Worm (Caenorhabditis elegans) whole organism, L2 larva: ENCODE results near the gene chil-18.

Source experiments
- ceh-82 ChIP-seq: fragments of 150-350 bp; optimal IDR thresholded peaks from 2 replicates; lab custom pipeline; 2014; ENCODE audit warnings: missing biosample characterization, missing genetic modification characterization
- elt-1 ChIP-seq: fragments of 150-350 bp; optimal IDR thresholded peaks from 2 replicates; lab custom pipeline; 2014; ENCODE audit warnings: missing biosample characterization, missing genetic modification characterization
- lin-13 ChIP-seq: fragments of 150-350 bp; optimal IDR thresholded peaks from 2 replicates; lab custom pipeline; 2014; ENCODE audit warnings: missing biosample characterization, missing genetic modification reagents, missing genetic modification characterization
- lin-39 ChIP-seq: fragments of 150-350 bp; optimal IDR thresholded peaks from 2 replicates; lab custom pipeline; 2014; ENCODE audit warnings: missing biosample characterization, missing genetic modification reagents, missing genetic modification characterization
- lsy-2 ChIP-seq, 2 experiments: fragments of 150-350 bp in 1 of 2; sonication (generic microtip) in 1 of 2; optimal IDR thresholded peaks; 2 replicates each; lab custom pipeline; 2014 to 2017; ENCODE audit warnings: missing biosample characterization in 2 of 2, missing genetic modification characterization in 2 of 2
- nhr-11 ChIP-seq: fragments of 150-350 bp; optimal IDR thresholded peaks from 2 replicates; lab custom pipeline; 2014; ENCODE audit warnings: missing biosample characterization, missing genetic modification characterization
- nhr-21 ChIP-seq: fragments of 150-350 bp; optimal IDR thresholded peaks from 2 replicates; lab custom pipeline; 2014; ENCODE audit warnings: missing biosample characterization, missing genetic modification characterization
- nhr-237 ChIP-seq: fragments of 150-350 bp; optimal IDR thresholded peaks from 2 replicates; lab custom pipeline; 2014; ENCODE audit warnings: missing biosample characterization, missing genetic modification characterization
- nhr-25 ChIP-seq: fragments of 150-350 bp; sonication (generic microtip); optimal IDR thresholded peaks from 3 replicates; lab custom pipeline; 2014; ENCODE audit warnings: missing biosample characterization, missing genetic modification characterization
- snpc-4 ChIP-seq: fragments of 150-350 bp; optimal IDR thresholded peaks from 2 replicates; lab custom pipeline; 2014; ENCODE audit warnings: missing biosample characterization, missing genetic modification characterization
- unc-55 ChIP-seq: fragments of 150-350 bp; sonication (generic microtip); optimal IDR thresholded peaks from 3 replicates; lab custom pipeline; 2014; ENCODE audit warnings: missing biosample characterization, missing genetic modification reagents, missing genetic modification characterization
- zag-1 ChIP-seq: fragments of 150-350 bp; optimal IDR thresholded peaks from 2 replicates; lab custom pipeline; 2014; ENCODE audit warnings: missing biosample characterization, missing genetic modification characterization
- ztf-4 ChIP-seq: fragments of 150-350 bp; optimal IDR thresholded peaks from 2 replicates; lab custom pipeline; 2014; ENCODE audit warnings: missing biosample characterization, missing genetic modification characterization

- TF ChIP-seq snpc-4 (tag; lab: Kevin White, UChicago) (no peak), lin-13 (GFP tag; lab: Kevin White, UChicago) (no peak), zag-1 (tag; lab: Kevin White, UChicago) (no peak), ztf-4 (no peak), nhr-237 (no peak), ceh-82 (tag; lab: Kevin White, UChicago) (no peak), nhr-25 (no peak), elt-1 (tag; lab: Kevin White, UChicago) (no peak), lsy-2 (tag; optimal IDR thresholded peaks at IDR 0.05; lab: Kevin White, UChicago) (no peak), unc-55 (GFP tag; lab: Kevin White, UChicago) (no peak), lin-39 (tag; lab: Kevin White, UChicago) (no peak), nhr-21 (tag; lab: Kevin White, UChicago) (no peak), nhr-11 (no peak)
Measured at ce11 chrII:9411497-9411896, 36.6 kb upstream of the chil-18 start, which contains the start of gene M176.9.
